Worm (Caenorhabditis elegans): Measurements from ENCODE around the gene pinn-1.

DNA sequence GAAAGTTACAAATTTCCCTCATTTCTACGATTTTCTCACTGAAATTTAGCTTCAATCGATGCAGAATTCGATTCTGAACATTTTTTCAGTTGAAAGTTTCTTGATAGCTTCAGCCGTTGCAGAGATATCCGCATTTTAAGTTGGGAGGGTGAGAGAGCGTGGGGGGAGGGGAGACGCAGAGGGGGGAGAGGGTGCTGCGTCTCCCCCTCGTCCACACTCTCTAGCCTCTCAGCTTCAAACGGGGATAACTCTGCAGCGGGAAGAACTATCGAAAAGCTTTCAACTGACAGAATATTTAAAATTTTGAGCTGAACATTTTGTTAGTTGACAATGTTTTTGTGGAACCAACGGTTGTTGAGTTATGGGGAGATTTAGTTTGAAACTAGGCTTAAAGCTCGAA is 33.1 kb upstream of the pinn-1 start:
- no peak for TF ChIP-seq klf-2 (GFP tag; conservative IDR thresholded peaks at IDR 0.05)
- no peak for TF ChIP-seq med-1 (GFP tag; optimal IDR thresholded peaks at IDR 0.05; ENCODE audit: insufficient read depth)
- no peak for TF ChIP-seq T22C8.4 (GFP tag; IDR thresholded peaks at IDR 0.05)
- TF ChIP-seq flt-1 (GFP tag; IDR thresholded peaks at IDR 0.05) = no peak
- no peak for TF ChIP-seq ref-1 (GFP tag; conservative IDR thresholded peaks at IDR 0.05)
- TF ChIP-seq ztf-23 (GFP tag; IDR thresholded peaks at IDR 0.05) = no peak
- no peak for TF ChIP-seq ztf-29 (GFP tag; IDR thresholded peaks at IDR 0.05)
